Fruit fly (Drosophila melanogaster) whole organism, embryonic: Measurements from ENCODE around the gene Gale.

Source experiments
- Adf1 ChIP-seq: fragments of 200-800 bp; sonication (Bioruptor generic); IDR thresholded peaks from 2 replicates; pipeline ENCODE4 v1.3.6; 2022; ENCODE audit warnings: missing biosample characterization, missing genetic modification characterization
- Aef1 ChIP-seq: fragments of 200-800 bp; sonication (Bioruptor generic); IDR thresholded peaks from 3 replicates; pipeline ENCODE4 v1.3.6; 2022; ENCODE audit warnings: missing biosample characterization, missing genetic modification characterization
- CG1024 ChIP-seq: fragments of 200-800 bp; sonication (Bioruptor generic); IDR thresholded peaks from 2 replicates; pipeline ENCODE4 v1.3.6; 2022; ENCODE audit warnings: missing biosample characterization, missing genetic modification characterization
- CG12071 ChIP-seq: fragments of 200-800 bp; sonication (Bioruptor generic); optimal IDR thresholded peaks from 3 replicates; lab custom pipeline; 2018; ENCODE audit warnings: missing biosample characterization, mild to moderate bottlenecking, missing genetic modification characterization
- CG12155 ChIP-seq: fragments of 200-800 bp; sonication (Bioruptor generic); optimal IDR thresholded peaks from 3 replicates; lab custom pipeline; 2016; ENCODE audit warnings: missing biosample characterization, missing genetic modification characterization
- CG12219 ChIP-seq: fragments of 200-800 bp; sonication (Bioruptor generic); optimal IDR thresholded peaks from 3 replicates; lab custom pipeline; 2018; ENCODE audit warnings: missing biosample characterization, mild to moderate bottlenecking, missing genetic modification characterization
- CG12659 ChIP-seq: fragments of 200-800 bp; sonication (Bioruptor generic); optimal IDR thresholded peaks from 3 replicates; lab custom pipeline; 2017; ENCODE audit warnings: mild to moderate bottlenecking, missing biosample characterization, missing genetic modification reagents, missing genetic modification characterization
- CG14667 ChIP-seq: fragments of 200-800 bp; sonication (Bioruptor generic); IDR thresholded peaks from 2 replicates; pipeline ENCODE4 v1.3.6; 2022; ENCODE audit warnings: missing biosample characterization, missing genetic modification characterization
- CG1529 ChIP-seq: fragments of 200-800 bp; sonication (Bioruptor generic); optimal IDR thresholded peaks from 3 replicates; lab custom pipeline; 2018; ENCODE audit warnings: missing biosample characterization, missing genetic modification characterization
- CG16863 ChIP-seq: fragments of 200-800 bp; sonication (Bioruptor generic); optimal IDR thresholded peaks from 3 replicates; lab custom pipeline; 2016; ENCODE audit warnings: missing biosample characterization, missing genetic modification characterization
- CG17829 ChIP-seq: fragments of 200-800 bp; optimal IDR thresholded peaks from 2 replicates; lab custom pipeline; 2019; ENCODE audit warnings: missing biosample characterization, mild to moderate bottlenecking, missing genetic modification characterization, moderate library complexity
- CG18011 ChIP-seq: fragments of 200-800 bp; sonication (Bioruptor generic); optimal IDR thresholded peaks from 2 replicates; lab custom pipeline; 2017; ENCODE audit warnings: missing biosample characterization, missing genetic modification characterization, mild to moderate bottlenecking, moderate library complexity, missing genotype
- CG18262 ChIP-seq: fragments of 200-800 bp; optimal IDR thresholded peaks from 3 replicates; lab custom pipeline; 2019; ENCODE audit warnings: missing biosample characterization, mild to moderate bottlenecking, missing genetic modification characterization, moderate library complexity
- CG31365 ChIP-seq: fragments of 200-800 bp; sonication (Bioruptor generic); optimal IDR thresholded peaks from 2 replicates; lab custom pipeline; 2018; ENCODE audit warnings: missing biosample characterization, mild to moderate bottlenecking, missing genetic modification characterization
- CG3847 ChIP-seq: fragments of 200-800 bp; sonication (Bioruptor generic); IDR thresholded peaks from 2 replicates; pipeline ENCODE4 v1.3.6; 2022; ENCODE audit warnings: missing biosample characterization, missing genetic modification characterization
- CG43689 ChIP-seq: fragments of 200-800 bp; sonication (Bioruptor generic); IDR thresholded peaks from 2 replicates; pipeline ENCODE4 v1.3.6; 2022; ENCODE audit warnings: missing biosample characterization, missing genetic modification characterization
- CG4820 ChIP-seq: fragments of 200-800 bp; sonication (Bioruptor generic); optimal IDR thresholded peaks from 3 replicates; lab custom pipeline; 2016; ENCODE audit warnings: missing biosample characterization, missing genetic modification characterization
- CG5245 ChIP-seq: fragments of 200-800 bp; sonication (Bioruptor generic); optimal IDR thresholded peaks from 3 replicates; lab custom pipeline; 2016; ENCODE audit warnings: missing biosample characterization, missing genetic modification characterization
- CG6175 ChIP-seq: fragments of 200-800 bp; sonication (Bioruptor generic); IDR thresholded peaks from 3 replicates; pipeline ENCODE4 v1.3.6; 2022; ENCODE audit warnings: missing biosample characterization, missing genetic modification characterization
- CG6813 ChIP-seq: fragments of 200-800 bp; sonication (Bioruptor generic); optimal IDR thresholded peaks from 2 replicates; lab custom pipeline; 2017; ENCODE audit warnings: missing biosample characterization, missing genetic modification characterization, mild to moderate bottlenecking, moderate library complexity, missing genetic modification reagents
- CHES-1-like ChIP-seq: fragments of 200-800 bp; sonication (Bioruptor generic); optimal IDR thresholded peaks from 2 replicates; lab custom pipeline; 2016; ENCODE audit warnings: missing biosample characterization, missing genetic modification characterization
- Camta ChIP-seq: fragments of 200-800 bp; sonication (Bioruptor generic); optimal IDR thresholded peaks from 2 replicates; lab custom pipeline; 2016; ENCODE audit warnings: missing biosample characterization, missing genetic modification characterization
- CoRest ChIP-seq: fragments of 200-800 bp; sonication (Bioruptor generic); optimal IDR thresholded peaks from 3 replicates; lab custom pipeline; 2018; ENCODE audit warnings: missing biosample characterization, mild to moderate bottlenecking, missing genetic modification characterization, moderate library complexity
- Dip2 ChIP-seq: fragments of 200-800 bp; sonication (Bioruptor generic); IDR thresholded peaks from 2 replicates; pipeline ENCODE4 v1.3.6; 2022; ENCODE audit warnings: missing biosample characterization, missing genetic modification characterization
- Dll ChIP-seq: fragments of 200-800 bp; sonication (Bioruptor generic); IDR thresholded peaks from 4 replicates; pipeline ENCODE4 v1.3.6; 2022; ENCODE audit warnings: missing biosample characterization, missing genetic modification characterization; ENCODE audit not compliant: partially characterized antibody
- E2f1 ChIP-seq: fragments of 200-800 bp; sonication (Bioruptor generic); IDR thresholded peaks from 2 replicates; pipeline ENCODE4 v1.3.6; 2022; ENCODE audit warnings: missing biosample characterization, missing genetic modification characterization
- Fer2 ChIP-seq: fragments of 200-800 bp; sonication (Bioruptor generic); optimal IDR thresholded peaks from 2 replicates; lab custom pipeline; 2018; ENCODE audit warnings: missing biosample characterization, mild to moderate bottlenecking, missing genetic modification characterization, moderate library complexity
- H2.0 ChIP-seq: fragments of 200-800 bp; sonication (Bioruptor generic); IDR thresholded peaks from 2 replicates; pipeline ENCODE4 v1.3.6; 2022; ENCODE audit warnings: missing biosample characterization, missing genetic modification characterization
- Hand ChIP-seq: fragments of 200-800 bp; sonication (Bioruptor generic); optimal IDR thresholded peaks from 2 replicates; lab custom pipeline; 2017; ENCODE audit warnings: mild to moderate bottlenecking, missing biosample characterization, missing genetic modification reagents, missing genetic modification characterization
- Six4 ChIP-seq: fragments of 200-800 bp; sonication (Bioruptor generic); optimal IDR thresholded peaks from 2 replicates; lab custom pipeline; 2016; ENCODE audit warnings: missing biosample characterization, missing genetic modification characterization
- Sox100B ChIP-seq: fragments of 200-800 bp; sonication (Bioruptor generic); optimal IDR thresholded peaks from 3 replicates; lab custom pipeline; 2018; ENCODE audit warnings: missing biosample characterization, mild to moderate bottlenecking, missing genetic modification characterization
- Usf ChIP-seq: fragments of 200-800 bp; sonication (Bioruptor generic); optimal IDR thresholded peaks from 2 replicates; lab custom pipeline; 2017; ENCODE audit warnings: missing genotype, missing biosample characterization, missing genetic modification characterization
- chif ChIP-seq, 2 experiments: fragments of 200-800 bp; sonication (Bioruptor generic); optimal IDR thresholded peaks; 3 replicates each; lab custom pipeline; 2016; ENCODE audit warnings: missing biosample characterization in 2 of 2, missing genetic modification characterization in 2 of 2
- corto ChIP-seq: fragments of 200-800 bp; sonication (Bioruptor generic); optimal IDR thresholded peaks from 2 replicates; lab custom pipeline; 2016; ENCODE audit warnings: missing biosample characterization, mild to moderate bottlenecking, missing genetic modification characterization, moderate library complexity
- crc ChIP-seq: fragments of 200-800 bp; sonication (Bioruptor generic); optimal IDR thresholded peaks from 2 replicates; lab custom pipeline; 2016; ENCODE audit warnings: missing biosample characterization, missing genetic modification characterization
- disco-r ChIP-seq: fragments of 200-800 bp; sonication (Bioruptor generic); optimal IDR thresholded peaks from 2 replicates; lab custom pipeline; 2016; ENCODE audit warnings: missing biosample characterization, missing genetic modification characterization
- ems ChIP-seq: fragments of 200-800 bp; sonication (Bioruptor generic); optimal IDR thresholded peaks from 3 replicates; lab custom pipeline; 2016; ENCODE audit warnings: missing biosample characterization, missing genetic modification characterization
- grn ChIP-seq: fragments of 200-800 bp; sonication (Bioruptor generic); optimal IDR thresholded peaks from 3 replicates; lab custom pipeline; 2017; ENCODE audit warnings: missing biosample characterization, missing genetic modification characterization
- gro ChIP-seq: fragments of 200-800 bp; sonication (Bioruptor generic); optimal IDR thresholded peaks from 2 replicates; lab custom pipeline; 2016; ENCODE audit warnings: missing biosample characterization, missing genetic modification characterization
- gsb ChIP-seq: fragments of 200-800 bp; sonication (Bioruptor generic); IDR thresholded peaks from 2 replicates; pipeline ENCODE4 v1.3.6; 2022; ENCODE audit warnings: missing biosample characterization, missing genetic modification characterization
- gsb-n ChIP-seq: fragments of 200-800 bp; sonication (Bioruptor generic); optimal IDR thresholded peaks from 3 replicates; lab custom pipeline; 2018; ENCODE audit warnings: missing biosample characterization, mild to moderate bottlenecking, missing genetic modification characterization
- hkb ChIP-seq, 2 experiments: fragments of 200-800 bp in 1 of 2; fragments of >200 bp in 1 of 2; sonication (Bioruptor generic) in 1 of 2; IDR thresholded peaks in 1 of 2; optimal IDR thresholded peaks in 1 of 2; 2 replicates each; pipeline versions ENCODE4 v1.3.6 to Lab custom; 2017 to 2022; ENCODE audit warnings: missing biosample characterization in 1 of 2, missing genetic modification characterization in 1 of 2
- oc ChIP-seq: fragments of 200-800 bp; sonication (Bioruptor generic); optimal IDR thresholded peaks from 2 replicates; lab custom pipeline; 2018; ENCODE audit warnings: missing biosample characterization, mild to moderate bottlenecking, missing genetic modification characterization, moderate library complexity
- otp ChIP-seq: fragments of 200-800 bp; sonication (Bioruptor generic); IDR thresholded peaks from 3 replicates; pipeline ENCODE4, ENCODE4 v1.3.6; 2022; ENCODE audit warnings: missing biosample characterization, missing genetic modification characterization
- pho ChIP-seq: fragments of 200-800 bp; sonication (Bioruptor generic); optimal IDR thresholded peaks from 2 replicates; lab custom pipeline; 2016; ENCODE audit warnings: missing biosample characterization, missing genetic modification characterization
- repo ChIP-seq: fragments of 200-800 bp; sonication (Bioruptor generic); optimal IDR thresholded peaks from 2 replicates; lab custom pipeline; 2016; ENCODE audit warnings: missing biosample characterization, missing genetic modification characterization
- run ChIP-seq: fragments of 200-800 bp; sonication (Bioruptor generic); optimal IDR thresholded peaks from 3 replicates; lab custom pipeline; 2018; ENCODE audit warnings: missing biosample characterization, mild to moderate bottlenecking, missing genetic modification characterization
- sisA ChIP-seq: fragments of 200-800 bp; sonication (Bioruptor generic); IDR thresholded peaks from 2 replicates; pipeline ENCODE4 v1.3.6; 2022; ENCODE audit warnings: missing biosample characterization, missing genetic modification characterization
- slp2 ChIP-seq: fragments of 200-800 bp; sonication (Bioruptor generic); optimal IDR thresholded peaks from 2 replicates; lab custom pipeline; 2016; ENCODE audit warnings: missing biosample characterization, missing genetic modification characterization
- sr ChIP-seq: fragments of 200-800 bp; sonication (Bioruptor generic); IDR thresholded peaks from 3 replicates; pipeline ENCODE4 v1.3.6; 2022; ENCODE audit warnings: missing biosample characterization, missing genetic modification characterization
- tio ChIP-seq: fragments of 200-800 bp; sonication (Bioruptor generic); optimal IDR thresholded peaks from 2 replicates; lab custom pipeline; 2017; ENCODE audit warnings: missing biosample characterization, missing genetic modification characterization, inconsistent platforms

The Gale gene

dm6 chr3L:616482-617148 lies 31.7 kb upstream of the Gale start (continued):
- TF ChIP-seq CG16863, result no peak
- no peak for TF ChIP-seq CG4820 (GFP tag; lab: Kevin White, UChicago)
- no peak for TF ChIP-seq gsb (GFP tag; lab: Robert Waterston, UW)
- peak; percentile 88 for TF ChIP-seq CG6175 (GFP tag; lab: Robert Waterston, UW)
- TF ChIP-seq sr (GFP tag; lab: Robert Waterston, UW), result peak; percentile 94
- no peak for TF ChIP-seq CG1529 (GFP tag; lab: Kevin White, UChicago)
- TF ChIP-seq pho, result no peak
- no peak for TF ChIP-seq hkb (optimal IDR thresholded peaks at IDR 0.05; lab: Kevin White, UChicago)
- no peak for TF ChIP-seq hkb (GFP tag; IDR thresholded peaks at IDR 0.05; lab: Robert Waterston, UW)
- peak; percentile 28; the same call in 1 of the 3 replicates for TF ChIP-seq Aef1
- peak; percentile 22 for TF ChIP-seq oc (tag; lab: Kevin White, UChicago)
- no peak for TF ChIP-seq CG12659 (GFP tag; lab: Kevin White, UChicago)
- TF ChIP-seq Hand (GFP tag; lab: Kevin White, UChicago), result no peak
- no peak for TF ChIP-seq Sox100B (GFP tag; lab: Kevin White, UChicago)
- TF ChIP-seq CG31365 (tag; lab: Kevin White, UChicago), result no peak
- TF ChIP-seq CG12155 (GFP tag; lab: Kevin White, UChicago), result no peak
- TF ChIP-seq Adf1 (GFP tag; lab: Robert Waterston, UW), result peak; percentile 88
- TF ChIP-seq CG18011 (GFP tag; lab: Kevin White, UChicago), result no peak
- TF ChIP-seq chif (GFP tag; optimal IDR thresholded peaks at IDR 0.05; lab: Kevin White, UChicago), result no peak
- no peak for TF ChIP-seq sisA (GFP tag; lab: Robert Waterston, UW)
- no peak for TF ChIP-seq CHES-1-like (GFP tag; lab: Kevin White, UChicago)
- TF ChIP-seq Fer2 (tag; lab: Kevin White, UChicago), result no peak
- TF ChIP-seq CG43689 (GFP tag; lab: Robert Waterston, UW), result no peak
- TF ChIP-seq Six4 (GFP tag; lab: Kevin White, UChicago), result no peak
- peak; percentile 39 for TF ChIP-seq gro
- no peak for TF ChIP-seq CG18262
- TF ChIP-seq CG1024, result no peak
- no peak for TF ChIP-seq ems (GFP tag; lab: Kevin White, UChicago)
- no peak for TF ChIP-seq CG3847 (GFP tag; lab: Robert Waterston, UW)
- no peak for TF ChIP-seq repo (GFP tag; lab: Kevin White, UChicago)
- TF ChIP-seq E2f1, result no peak
- no peak for TF ChIP-seq tio (GFP tag; lab: Kevin White, UChicago)
- TF ChIP-seq H2.0 (GFP tag; lab: Robert Waterston, UW), result no peak
- no peak for TF ChIP-seq CoRest (tag; lab: Kevin White, UChicago)
- peak; percentile 38; the same call in 1 of the 4 replicates for TF ChIP-seq Dll (GFP tag; lab: Robert Waterston, UW)
- no peak for TF ChIP-seq otp (GFP tag; lab: Robert Waterston, UW)
- TF ChIP-seq crc (GFP tag; lab: Kevin White, UChicago), result no peak
- TF ChIP-seq slp2 (GFP tag; lab: Kevin White, UChicago), result no peak
- TF ChIP-seq grn (GFP tag; lab: Kevin White, UChicago), result peak; percentile 45
- no peak for TF ChIP-seq CG14667 (GFP tag; lab: Robert Waterston, UW)
- TF ChIP-seq Dip2 (GFP tag; lab: Robert Waterston, UW), result no peak
- TF ChIP-seq Camta (GFP tag; lab: Kevin White, UChicago), result no peak
- TF ChIP-seq CG12071 (GFP tag; lab: Kevin White, UChicago), result no peak
- no peak for TF ChIP-seq corto (GFP tag; lab: Kevin White, UChicago)
- TF ChIP-seq CG12219 (GFP tag; lab: Kevin White, UChicago), result no peak
- no peak for TF ChIP-seq disco-r (GFP tag; lab: Kevin White, UChicago)
- TF ChIP-seq CG6813 (GFP tag; lab: Kevin White, UChicago), result no peak
- TF ChIP-seq CG17829 (tag; lab: Kevin White, UChicago), result no peak
- TF ChIP-seq CG5245 (GFP tag; lab: Kevin White, UChicago), result no peak
- no peak for TF ChIP-seq run
- no peak for TF ChIP-seq Usf (GFP tag; lab: Kevin White, UChicago)
- no peak for TF ChIP-seq gsb-n (tag; lab: Kevin White, UChicago)
